Worm (Caenorhabditis elegans) whole organism, late embryonic: ENCODE measurements around the gene mdt-27.

Experiments
- C38D4.7 ChIP-seq: fragments of 200-800 bp; sonication (Bioruptor generic); optimal IDR thresholded peaks from 2 replicates; lab custom pipeline; 2018; ENCODE audit warnings: mild to moderate bottlenecking, missing genetic modification characterization, moderate library complexity, missing compliant biosample characterization
- T23F11.4 ChIP-seq: fragments of 200-800 bp; sonication (Bioruptor generic); optimal IDR thresholded peaks from 2 replicates; lab custom pipeline; 2018; ENCODE audit warnings: mild to moderate bottlenecking, missing genetic modification characterization, missing compliant biosample characterization
- Y22D7AL.16 ChIP-seq: sonication (generic microtip); optimal IDR thresholded peaks from 2 replicates; lab custom pipeline; 2016; ENCODE audit warnings: missing genetic modification characterization, missing compliant biosample characterization
- ama-1 ChIP-seq: fragments of 150-350 bp; optimal IDR thresholded peaks from 2 replicates; lab custom pipeline; 2014
- ceh-14 ChIP-seq: sonication (generic microtip); optimal IDR thresholded peaks from 2 replicates; lab custom pipeline; 2016; ENCODE audit warnings: missing genotype, missing genetic modification characterization, missing compliant biosample characterization
- ceh-18 ChIP-seq: sonication (generic microtip); optimal IDR thresholded peaks from 2 replicates; lab custom pipeline; 2016; ENCODE audit warnings: missing genetic modification characterization, missing compliant biosample characterization
- ceh-31 ChIP-seq: sonication (generic microtip); optimal IDR thresholded peaks from 2 replicates; lab custom pipeline; 2016; ENCODE audit warnings: missing genetic modification characterization, missing compliant biosample characterization
- ceh-34 ChIP-seq: sonication (generic microtip); optimal IDR thresholded peaks from 2 replicates; lab custom pipeline; 2016; ENCODE audit warnings: mild to moderate bottlenecking, missing genetic modification characterization, missing compliant biosample characterization
- ceh-45 ChIP-seq: fragments of 200-800 bp; sonication (Bioruptor generic); IDR thresholded peaks from 2 replicates; pipeline ENCODE4 v1.3.6; 2022; ENCODE audit warnings: missing genetic modification reagents, missing genetic modification characterization, missing compliant biosample characterization
- ceh-48 ChIP-seq: sonication (generic microtip); optimal IDR thresholded peaks from 2 replicates; lab custom pipeline; 2016; ENCODE audit warnings: missing genetic modification characterization, inconsistent platforms, missing compliant biosample characterization
- ceh-9 ChIP-seq: sonication (generic microtip); optimal IDR thresholded peaks from 2 replicates; lab custom pipeline; 2016; ENCODE audit warnings: mild to moderate bottlenecking, missing genetic modification characterization, inconsistent platforms, missing compliant biosample characterization
- che-1 ChIP-seq: sonication (generic microtip); optimal IDR thresholded peaks from 2 replicates; lab custom pipeline; 2016; ENCODE audit warnings: mild to moderate bottlenecking, missing genetic modification characterization, missing compliant biosample characterization
- dmd-4 ChIP-seq: sonication (generic microtip); optimal IDR thresholded peaks from 2 replicates; lab custom pipeline; 2016; ENCODE audit warnings: borderline replicate concordance, missing genetic modification characterization, missing compliant biosample characterization
- dve-1 ChIP-seq: sonication (generic microtip); optimal IDR thresholded peaks from 2 replicates; lab custom pipeline; 2017; ENCODE audit warnings: antibody characterized with exemption, mild to moderate bottlenecking, missing genetic modification characterization, missing compliant biosample characterization
- ets-4 ChIP-seq: sonication (generic microtip); optimal IDR thresholded peaks from 2 replicates; lab custom pipeline; 2016; ENCODE audit warnings: missing genetic modification characterization, missing compliant biosample characterization
- fax-1 ChIP-seq: sonication (generic microtip); optimal IDR thresholded peaks from 2 replicates; lab custom pipeline; 2016; ENCODE audit warnings: missing genotype, missing genetic modification characterization, missing compliant biosample characterization
- fkh-10 ChIP-seq: fragments of 150-350 bp; optimal IDR thresholded peaks from 2 replicates; lab custom pipeline; 2014; ENCODE audit warnings: missing biosample characterization, missing genetic modification reagents, missing genetic modification characterization
- fkh-6 ChIP-seq: sonication (generic microtip); optimal IDR thresholded peaks from 2 replicates; lab custom pipeline; 2016; ENCODE audit warnings: missing genetic modification characterization, missing compliant biosample characterization
- hlh-13 ChIP-seq: fragments of 200-800 bp; sonication (Bioruptor generic); optimal IDR thresholded peaks from 2 replicates; lab custom pipeline; 2018; ENCODE audit warnings: mild to moderate bottlenecking, missing genetic modification characterization, missing compliant biosample characterization
- hlh-15 ChIP-seq: sonication (generic microtip); optimal IDR thresholded peaks from 2 replicates; lab custom pipeline; 2016; ENCODE audit warnings: missing genetic modification characterization, missing compliant biosample characterization
- hlh-30 ChIP-seq: sonication (generic microtip); optimal IDR thresholded peaks from 2 replicates; lab custom pipeline; 2017; ENCODE audit warnings: antibody characterized with exemption, missing genetic modification characterization, missing compliant biosample characterization; ENCODE audit not compliant: insufficient read depth
- hlh-6 ChIP-seq: sonication (generic microtip); optimal IDR thresholded peaks from 2 replicates; lab custom pipeline; 2016; ENCODE audit warnings: missing genotype, missing genetic modification characterization, missing compliant biosample characterization
- lim-6 ChIP-seq: sonication (generic microtip); optimal IDR thresholded peaks from 2 replicates; lab custom pipeline; 2016; ENCODE audit warnings: missing genetic modification characterization, missing compliant biosample characterization
- lin-11 ChIP-seq: fragments of 200-800 bp; sonication (Bioruptor generic); optimal IDR thresholded peaks from 2 replicates; lab custom pipeline; 2018; ENCODE audit warnings: mild to moderate bottlenecking, missing genetic modification characterization, missing compliant biosample characterization
- mec-3 ChIP-seq: sonication (generic microtip); optimal IDR thresholded peaks from 2 replicates; lab custom pipeline; 2016; ENCODE audit warnings: borderline replicate concordance, missing genetic modification characterization, missing compliant biosample characterization
- nhr-11 ChIP-seq: fragments of 150-350 bp; optimal IDR thresholded peaks from 2 replicates; lab custom pipeline; 2014; ENCODE audit warnings: missing biosample characterization, missing genetic modification characterization
- nhr-232 ChIP-seq: sonication (generic microtip); optimal IDR thresholded peaks from 2 replicates; lab custom pipeline; 2016; ENCODE audit warnings: missing genetic modification characterization, missing compliant biosample characterization
- npax-4 ChIP-seq: sonication (generic microtip); optimal IDR thresholded peaks from 2 replicates; lab custom pipeline; 2016; ENCODE audit warnings: missing genetic modification characterization, missing compliant biosample characterization
- odd-2 ChIP-seq: sonication (generic microtip); optimal IDR thresholded peaks from 2 replicates; lab custom pipeline; 2017; ENCODE audit warnings: antibody characterized with exemption, mild to moderate bottlenecking, missing genetic modification characterization, missing compliant biosample characterization
- pag-3 ChIP-seq: sonication (generic microtip); optimal IDR thresholded peaks from 2 replicates; lab custom pipeline; 2016; ENCODE audit warnings: missing compliant biosample characterization, missing genetic modification characterization, borderline replicate concordance
- pat-9 ChIP-seq: fragments of 200-800 bp; sonication (Bioruptor generic); optimal IDR thresholded peaks from 2 replicates; lab custom pipeline; 2018; ENCODE audit warnings: mild to moderate bottlenecking, missing genetic modification characterization, moderate library complexity, missing compliant biosample characterization
- pax-1 ChIP-seq: fragments of 150-350 bp; optimal IDR thresholded peaks from 2 replicates; lab custom pipeline; 2014; ENCODE audit warnings: missing biosample characterization, missing genetic modification characterization
- pha-4 ChIP-seq: fragments of 150-350 bp; optimal IDR thresholded peaks from 2 replicates; lab custom pipeline; 2018; ENCODE audit warnings: missing biosample characterization, missing genetic modification reagents, missing genetic modification characterization
- pros-1 ChIP-seq: fragments of 150-350 bp; optimal IDR thresholded peaks from 2 replicates; lab custom pipeline; 2014; ENCODE audit warnings: missing biosample characterization, missing genetic modification reagents, missing genetic modification characterization
- ref-2 ChIP-seq: sonication (generic microtip); optimal IDR thresholded peaks from 2 replicates; lab custom pipeline; 2016; ENCODE audit warnings: missing genetic modification characterization, missing compliant biosample characterization
- sdc-2 ChIP-seq: sonication (generic microtip); optimal IDR thresholded peaks from 2 replicates; lab custom pipeline; 2016; ENCODE audit warnings: missing genotype, missing genetic modification characterization, missing compliant biosample characterization
- sox-2 ChIP-seq: fragments of 200-800 bp; sonication (Bioruptor generic); IDR thresholded peaks from 2 replicates; pipeline ENCODE4 v1.3.6; 2022; ENCODE audit warnings: missing genetic modification reagents, missing genetic modification characterization, missing compliant biosample characterization
- sox-4 ChIP-seq: sonication (generic microtip); optimal IDR thresholded peaks from 2 replicates; lab custom pipeline; 2017; ENCODE audit warnings: mild to moderate bottlenecking, missing genetic modification characterization, inconsistent platforms, missing compliant biosample characterization
- syd-9 ChIP-seq: sonication (generic microtip); optimal IDR thresholded peaks from 2 replicates; lab custom pipeline; 2016; ENCODE audit warnings: mild to moderate bottlenecking, missing genetic modification characterization, moderate library complexity, missing compliant biosample characterization
- tbx-2 ChIP-seq: sonication (generic microtip); optimal IDR thresholded peaks from 2 replicates; lab custom pipeline; 2016; ENCODE audit warnings: missing genetic modification characterization, missing compliant biosample characterization
- tbx-7 ChIP-seq: sonication (generic microtip); optimal IDR thresholded peaks from 2 replicates; lab custom pipeline; 2016; ENCODE audit warnings: missing genotype, missing genetic modification characterization, missing compliant biosample characterization
- ttx-3 ChIP-seq: sonication (generic microtip); optimal IDR thresholded peaks from 2 replicates; lab custom pipeline; 2016; ENCODE audit warnings: missing genetic modification reagents, missing genetic modification characterization, missing compliant biosample characterization
- unc-42 ChIP-seq: sonication (generic microtip); optimal IDR thresholded peaks from 2 replicates; lab custom pipeline; 2016; ENCODE audit warnings: missing genotype, missing genetic modification characterization, missing compliant biosample characterization
- unc-86 ChIP-seq: sonication (generic microtip); optimal IDR thresholded peaks from 2 replicates; lab custom pipeline; 2016; ENCODE audit warnings: missing genetic modification characterization, missing compliant biosample characterization
- zip-5 ChIP-seq: sonication (generic microtip); optimal IDR thresholded peaks from 2 replicates; lab custom pipeline; 2016; ENCODE audit warnings: missing genetic modification characterization, missing compliant biosample characterization

mdt-27 gene

DNA sequence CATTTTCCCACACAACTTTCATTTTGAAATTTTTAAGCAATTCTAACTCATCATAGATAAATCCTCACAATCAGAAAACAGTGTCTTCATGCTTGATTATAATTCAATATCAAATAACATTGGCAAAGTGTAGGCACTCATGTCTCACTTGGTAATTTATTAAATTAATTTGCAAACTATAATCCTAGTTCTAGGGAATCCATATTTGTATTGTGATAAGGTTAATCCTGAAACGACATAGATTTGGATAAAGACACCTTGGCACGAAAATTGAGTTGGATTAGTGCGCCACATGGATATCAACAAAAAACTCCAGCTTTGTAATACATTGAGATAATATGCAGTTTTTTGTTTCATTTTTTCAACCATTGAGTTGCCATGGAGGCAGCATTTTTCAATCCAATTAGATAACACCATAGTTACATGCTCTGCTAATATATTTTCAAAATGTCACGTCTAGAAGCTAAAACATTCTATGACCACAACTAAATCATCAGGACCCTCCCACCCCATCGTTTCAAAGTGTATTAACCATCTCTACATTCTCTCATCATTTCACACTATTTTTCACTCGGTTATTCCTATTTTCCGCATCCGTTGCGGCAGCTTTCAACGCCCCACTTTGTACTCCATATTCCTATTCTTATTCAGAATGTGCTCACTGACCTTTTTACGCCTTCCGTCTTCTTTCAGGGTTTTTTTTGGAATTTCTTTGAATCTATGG, 29.6 kb downstream of the mdt-27 start:
- TF ChIP-seq unc-42 (tag; lab: Kevin White, UChicago) = peak; percentile 64
- TF ChIP-seq ceh-14 (tag; lab: Kevin White, UChicago) = no peak

DNA sequence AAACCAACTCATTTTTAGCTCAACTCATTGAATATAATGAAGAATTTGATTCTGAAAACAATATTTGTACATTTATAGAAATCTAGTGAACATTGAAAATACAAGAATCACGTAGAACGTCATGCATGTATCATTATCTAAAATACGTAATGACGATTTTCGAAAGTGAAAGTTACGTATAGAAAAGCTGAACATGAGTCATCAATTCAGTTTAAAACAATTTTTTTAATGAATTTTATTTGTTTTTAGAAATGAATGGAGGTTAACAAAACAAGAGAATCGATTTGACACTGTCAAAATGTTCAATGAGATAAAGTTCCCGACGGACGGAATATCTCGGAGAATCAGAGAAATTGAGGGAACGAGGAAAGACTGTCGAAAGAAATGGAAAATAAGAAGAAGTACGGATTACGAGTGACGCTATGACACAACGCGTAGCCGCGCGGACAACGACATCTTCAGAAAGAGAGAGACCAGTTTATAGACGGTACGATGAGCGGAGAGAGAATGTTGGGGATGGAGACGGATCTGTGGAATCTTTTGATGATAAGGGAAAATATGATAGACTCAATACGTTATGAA, 31.7 kb downstream of the mdt-27 start, which contains the start of gene ptr-1:
ptr-1 (minus strand) TSS at position 51 of the 582 bp plus-strand sequence.
- TF ChIP-seq ttx-3 (tag; lab: Kevin White, UChicago) (no peak), ama-1 (no peak), hlh-30 (tag; lab: Kevin White, UChicago) (no peak), sox-2 (GFP tag; lab: Robert Waterston, UW) (no peak), Y22D7AL.16 (tag; lab: Kevin White, UChicago) (no peak), pag-3 (no peak), tbx-7 (tag; lab: Kevin White, UChicago) (no peak), fax-1 (tag; lab: Kevin White, UChicago) (no peak), hlh-6 (tag; lab: Kevin White, UChicago) (no peak), pat-9 (tag; lab: Kevin White, UChicago) (no peak), pax-1 (tag; lab: Kevin White, UChicago) (no peak), ceh-48 (tag; lab: Kevin White, UChicago) (no peak), mec-3 (tag; lab: Kevin White, UChicago) (no peak), unc-86 (no peak), nhr-11 (tag; lab: Kevin White, UChicago) (no peak), zip-5 (tag; lab: Kevin White, UChicago) (no peak), ets-4 (tag; lab: Kevin White, UChicago) (no peak), lim-6 (tag; lab: Kevin White, UChicago) (no peak), pros-1 (tag; lab: Kevin White, UChicago) (no peak), T23F11.4 (GFP tag; lab: Kevin White, UChicago) (no peak)

ce11 chrV:9175218-9175837, 38.1 kb downstream of the mdt-27 start, which contains the start of gene spas-1:
spas-1 (plus strand) TSS chrV:9175789.
- TF ChIP-seq syd-9 = peak; percentile 52
- TF ChIP-seq fkh-10 = no peak
- peak; percentile 40 for TF ChIP-seq sox-4
- TF ChIP-seq hlh-30 (tag; lab: Kevin White, UChicago) = no peak
- TF ChIP-seq ets-4 (tag; lab: Kevin White, UChicago) = no peak
- no peak for TF ChIP-seq pha-4 (tag; lab: Kevin White, UChicago)
- TF ChIP-seq ceh-34 = peak; percentile 82
- no peak for TF ChIP-seq hlh-13 (GFP tag; lab: Kevin White, UChicago)
- no peak for TF ChIP-seq ceh-45 (GFP tag; lab: Robert Waterston, UW)
- no peak for TF ChIP-seq unc-42 (tag; lab: Kevin White, UChicago)
- peak; percentile 55 for TF ChIP-seq ceh-18 (tag; lab: Kevin White, UChicago)
- no peak for TF ChIP-seq ceh-31
- peak; percentile 26 for TF ChIP-seq nhr-232 (tag; lab: Kevin White, UChicago)
- TF ChIP-seq dmd-4 (tag; lab: Kevin White, UChicago) = no peak
- no peak for TF ChIP-seq ref-2 (tag; lab: Kevin White, UChicago)
- no peak; the same call in 1 of the 2 replicates for TF ChIP-seq sox-2 (GFP tag; lab: Robert Waterston, UW)
- no peak for TF ChIP-seq pax-1 (tag; lab: Kevin White, UChicago)
- no peak for TF ChIP-seq hlh-15 (tag; lab: Kevin White, UChicago)
- TF ChIP-seq tbx-2 (tag; lab: Kevin White, UChicago) = peak; percentile 75
- no peak for TF ChIP-seq hlh-6 (tag; lab: Kevin White, UChicago)
- peak; percentile 29 for TF ChIP-seq che-1
- peak; percentile 41 for TF ChIP-seq sdc-2 (tag; lab: Kevin White, UChicago)
- TF ChIP-seq dve-1 = peak; percentile 51
- TF ChIP-seq odd-2 (tag; lab: Kevin White, UChicago) = no peak
- TF ChIP-seq T23F11.4 (GFP tag; lab: Kevin White, UChicago) = no peak
- TF ChIP-seq fkh-6 (tag; lab: Kevin White, UChicago) = peak; percentile 42
- TF ChIP-seq Y22D7AL.16 (tag; lab: Kevin White, UChicago) = no peak
- no peak for TF ChIP-seq pag-3
- TF ChIP-seq tbx-7 (tag; lab: Kevin White, UChicago) = no peak
- TF ChIP-seq C38D4.7 (GFP tag; lab: Kevin White, UChicago) = peak; percentile 18
- no peak for TF ChIP-seq lin-11 (tag; lab: Kevin White, UChicago)
- TF ChIP-seq ceh-9 (tag; lab: Kevin White, UChicago) = no peak
- TF ChIP-seq ceh-14 (tag; lab: Kevin White, UChicago) = peak; percentile 55
- peak; percentile 10 for TF ChIP-seq npax-4
